Worm (Caenorhabditis elegans) whole organism, young adult: ENCODE measurements around the gene taf-7.2.
A peak's percentile ranks its signal among the peaks of the same experiment; 100 is the strongest.

Experiments
- B0019.2 ChIP-seq: fragments of 200-800 bp; sonication (Bioruptor generic); conservative IDR thresholded peaks from 2 replicates; pipeline ENCODE4 v1.3.6; 2022; ENCODE audit warnings: missing genetic modification reagents, missing genetic modification characterization, missing compliant biosample characterization
- B0336.3 ChIP-seq: fragments of 200-800 bp; sonication (Bioruptor generic); IDR thresholded peaks from 2 replicates; pipeline ENCODE4 v1.3.6; 2022; ENCODE audit warnings: missing genetic modification characterization, missing compliant biosample characterization
- C06A6.2 ChIP-seq: fragments of 200-800 bp; sonication (Bioruptor generic); conservative IDR thresholded peaks from 2 replicates; pipeline ENCODE4 v1.3.6; 2022; ENCODE audit warnings: missing genetic modification characterization, missing compliant biosample characterization
- D2030.7 ChIP-seq: fragments of 200-800 bp; sonication (Bioruptor generic); IDR thresholded peaks from 2 replicates; pipeline ENCODE4 v1.3.6; 2022; ENCODE audit warnings: missing genetic modification reagents, missing genetic modification characterization, missing compliant biosample characterization
- F33H1.4 ChIP-seq: fragments of 200-800 bp; sonication (Bioruptor generic); IDR thresholded peaks from 2 replicates; pipeline ENCODE4 v1.3.6; 2022; ENCODE audit warnings: missing genetic modification reagents, missing genetic modification characterization, missing compliant biosample characterization
- F37B4.10 ChIP-seq: fragments of 200-800 bp; sonication (Bioruptor generic); IDR thresholded peaks from 2 replicates; pipeline ENCODE4 v1.3.6; 2022; ENCODE audit warnings: missing genetic modification characterization, missing compliant biosample characterization
- F57C9.4 ChIP-seq: sonication (generic microtip); optimal IDR thresholded peaks from 2 replicates; lab custom pipeline; 2017; ENCODE audit warnings: mild to moderate bottlenecking, missing genetic modification characterization, missing compliant biosample characterization
- K12H6.12 ChIP-seq: fragments of 200-800 bp; sonication (Bioruptor generic); optimal IDR thresholded peaks from 2 replicates; lab custom pipeline; 2018; ENCODE audit warnings: mild to moderate bottlenecking, missing genetic modification characterization, missing compliant biosample characterization
- T07F8.4 ChIP-seq: sonication (generic microtip); optimal IDR thresholded peaks from 2 replicates; lab custom pipeline; 2016; ENCODE audit warnings: mild to moderate bottlenecking, missing genetic modification characterization, moderate library complexity, missing compliant biosample characterization
- T26A5.8 ChIP-seq: sonication (generic microtip); optimal IDR thresholded peaks from 2 replicates; lab custom pipeline; 2016; ENCODE audit warnings: missing genetic modification characterization, missing compliant biosample characterization
- Y56A3A.18 ChIP-seq: fragments of 200-800 bp; sonication (Bioruptor generic); IDR thresholded peaks from 2 replicates; pipeline ENCODE4 v1.3.6; 2022; ENCODE audit warnings: missing genetic modification reagents, missing genetic modification characterization, missing compliant biosample characterization
- ama-1 ChIP-seq, 3 experiments: fragments of 150-350 bp in 1 of 3; sonication (generic microtip) in 2 of 3; optimal IDR thresholded peaks; 2 replicates each; lab custom pipeline; 2014 to 2018; ENCODE audit warnings: missing biosample characterization in 2 of 3, missing genetic modification characterization in 2 of 3, missing genetic modification reagents in 2 of 3
- aptf-2 ChIP-seq: fragments of 200-800 bp; sonication (Bioruptor generic); conservative IDR thresholded peaks from 2 replicates; pipeline ENCODE4 v1.3.6; 2022; ENCODE audit warnings: missing genetic modification reagents, missing genetic modification characterization, missing compliant biosample characterization
- attf-5 ChIP-seq: fragments of 200-800 bp; sonication (Bioruptor generic); optimal IDR thresholded peaks from 2 replicates; lab custom pipeline; 2018; ENCODE audit warnings: mild to moderate bottlenecking, missing genetic modification characterization, missing compliant biosample characterization
- attf-6 ChIP-seq: fragments of 200-800 bp; sonication (Bioruptor generic); IDR thresholded peaks from 2 replicates; pipeline ENCODE4 v1.3.6; 2022; ENCODE audit warnings: missing genetic modification reagents, missing genetic modification characterization, missing compliant biosample characterization
- bed-1 ChIP-seq: fragments of 200-800 bp; sonication (Bioruptor generic); IDR thresholded peaks from 2 replicates; pipeline ENCODE4 v1.3.6; 2022; ENCODE audit warnings: missing genetic modification reagents, missing genetic modification characterization, missing compliant biosample characterization
- bed-2 ChIP-seq: fragments of 200-800 bp; sonication (Bioruptor generic); IDR thresholded peaks from 2 replicates; pipeline ENCODE4 v1.3.6; 2022; ENCODE audit warnings: missing genetic modification reagents, missing genetic modification characterization, missing compliant biosample characterization
- cebp-2 ChIP-seq: fragments of 200-800 bp; sonication (Bioruptor generic); IDR thresholded peaks from 2 replicates; pipeline ENCODE4 v1.3.6; 2022; ENCODE audit warnings: missing genetic modification characterization, missing compliant biosample characterization
- ceh-91 ChIP-seq: fragments of 200-800 bp; sonication (Bioruptor generic); IDR thresholded peaks from 2 replicates; pipeline ENCODE4 v1.3.6; 2022; ENCODE audit warnings: missing genetic modification reagents, missing genetic modification characterization, missing compliant biosample characterization
- dox-1 ChIP-seq: fragments of 200-800 bp; sonication (Bioruptor generic); IDR thresholded peaks from 2 replicates; pipeline ENCODE4 v1.3.6; 2022; ENCODE audit warnings: missing genetic modification reagents, missing genetic modification characterization, missing compliant biosample characterization
- efl-1 ChIP-seq: fragments of 150-350 bp; optimal IDR thresholded peaks from 2 replicates; lab custom pipeline; 2014; ENCODE audit warnings: missing biosample characterization, missing genetic modification reagents, missing genetic modification characterization
- egl-18 ChIP-seq: fragments of 200-800 bp; sonication (Bioruptor generic); IDR thresholded peaks from 2 replicates; pipeline ENCODE4 v1.3.6; 2022; ENCODE audit warnings: missing genetic modification reagents, missing genetic modification characterization, missing compliant biosample characterization
- ekl-4 ChIP-seq: fragments of 200-800 bp; sonication (Bioruptor generic); IDR thresholded peaks from 2 replicates; pipeline ENCODE4 v1.3.6; 2022; ENCODE audit warnings: missing genetic modification reagents, missing genetic modification characterization, missing compliant biosample characterization
- fkh-3 ChIP-seq: sonication (generic microtip); optimal IDR thresholded peaks from 2 replicates; lab custom pipeline; 2016; ENCODE audit warnings: mild to moderate bottlenecking, missing genetic modification characterization, missing compliant biosample characterization
- gei-17 ChIP-seq: fragments of 200-800 bp; sonication (Bioruptor generic); optimal IDR thresholded peaks from 2 replicates; lab custom pipeline; 2018; ENCODE audit warnings: mild to moderate bottlenecking, missing genetic modification characterization, missing compliant biosample characterization
- hrde-1 ChIP-seq: sonication (generic microtip); optimal IDR thresholded peaks from 2 replicates; lab custom pipeline; 2016; ENCODE audit warnings: missing genetic modification characterization, mild to moderate bottlenecking, missing compliant biosample characterization, moderate library complexity, missing genotype, missing genetic modification reagents, borderline replicate concordance
- lag-1 ChIP-seq: fragments of 200-800 bp; sonication (Bioruptor generic); IDR thresholded peaks from 2 replicates; pipeline ENCODE4 v1.3.6; 2022; ENCODE audit warnings: missing genetic modification reagents, missing genetic modification characterization, missing compliant biosample characterization
- lin-35 ChIP-seq, 3 experiments: fragments of 150-350 bp in 2 of 3; sonication (generic microtip) in 1 of 3; optimal IDR thresholded peaks; 2 replicates each; lab custom pipeline; 2014 to 2018; ENCODE audit warnings: missing biosample characterization in 3 of 3, missing genetic modification characterization in 3 of 3, missing genetic modification reagents in 3 of 3
- madf-10 ChIP-seq: sonication (generic microtip); optimal IDR thresholded peaks from 2 replicates; lab custom pipeline; 2016; ENCODE audit warnings: mild to moderate bottlenecking, missing genetic modification characterization, missing compliant biosample characterization
- madf-6 ChIP-seq: fragments of 200-800 bp; sonication (Bioruptor generic); IDR thresholded peaks from 2 replicates; pipeline ENCODE4 v1.3.6; 2022; ENCODE audit warnings: missing genetic modification reagents, missing genetic modification characterization, missing compliant biosample characterization
- mcd-1 ChIP-seq: fragments of 200-800 bp; sonication (Bioruptor generic); IDR thresholded peaks from 2 replicates; pipeline ENCODE4 v1.3.6; 2022; ENCODE audit warnings: missing genetic modification reagents, missing genetic modification characterization, missing compliant biosample characterization
- nfya-2 ChIP-seq: fragments of 200-800 bp; sonication (Bioruptor generic); IDR thresholded peaks from 2 replicates; pipeline ENCODE4 v1.3.6; 2022; ENCODE audit warnings: missing genetic modification reagents, missing genetic modification characterization, missing compliant biosample characterization
- nfyb-1 ChIP-seq: fragments of 200-800 bp; sonication (Bioruptor generic); IDR thresholded peaks from 2 replicates; pipeline ENCODE4 v1.3.6; 2022; ENCODE audit warnings: missing genetic modification reagents, missing genetic modification characterization, missing compliant biosample characterization
- nhr-27 ChIP-seq: fragments of 200-800 bp; sonication (Bioruptor generic); optimal IDR thresholded peaks from 2 replicates; lab custom pipeline; 2018; ENCODE audit warnings: mild to moderate bottlenecking, missing genetic modification characterization, moderate library complexity, missing compliant biosample characterization
- pbrm-1 ChIP-seq: fragments of 200-800 bp; sonication (Bioruptor generic); IDR thresholded peaks from 2 replicates; pipeline ENCODE4 v1.3.6; 2022; ENCODE audit warnings: missing genetic modification reagents, missing genetic modification characterization, missing compliant biosample characterization
- repo-1 ChIP-seq: sonication (generic microtip); optimal IDR thresholded peaks from 2 replicates; lab custom pipeline; 2017; ENCODE audit warnings: mild to moderate bottlenecking, missing genetic modification characterization, missing compliant biosample characterization
- rpc-1 ChIP-seq, 2 experiments: fragments of 150-350 bp in 1 of 2; sonication (generic microtip) in 1 of 2; optimal IDR thresholded peaks; 2 replicates each; lab custom pipeline; 2014 to 2018; ENCODE audit warnings: missing biosample characterization in 1 of 2, missing genetic modification characterization in 1 of 2, missing genetic modification reagents in 1 of 2, missing genotype in 1 of 2
- sdz-38 ChIP-seq: sonication (generic microtip); optimal IDR thresholded peaks from 2 replicates; lab custom pipeline; 2016; ENCODE audit warnings: missing genotype, missing genetic modification characterization, missing compliant biosample characterization
- snpc-3.4 ChIP-seq: sonication (generic microtip); optimal IDR thresholded peaks from 2 replicates; lab custom pipeline; 2017; ENCODE audit warnings: missing genetic modification characterization, mild to moderate bottlenecking, missing compliant biosample characterization, antibody characterized with exemption, moderate library complexity, missing genotype, missing genetic modification reagents
- tbx-9 ChIP-seq: sonication (generic microtip); optimal IDR thresholded peaks from 2 replicates; lab custom pipeline; 2016; ENCODE audit warnings: borderline replicate concordance, missing genetic modification characterization, inconsistent platforms, missing compliant biosample characterization
- unc-130 ChIP-seq: sonication (generic microtip); optimal IDR thresholded peaks from 2 replicates; lab custom pipeline; 2016; ENCODE audit warnings: missing genetic modification reagents, missing genetic modification characterization, missing compliant biosample characterization
- xnd-1 ChIP-seq: sonication (generic microtip); optimal IDR thresholded peaks from 2 replicates; lab custom pipeline; 2016; ENCODE audit warnings: missing genotype, missing genetic modification reagents, missing genetic modification characterization, missing compliant biosample characterization
- ztf-22 ChIP-seq: fragments of 200-800 bp; sonication (Bioruptor generic); optimal IDR thresholded peaks from 2 replicates; lab custom pipeline; 2018; ENCODE audit warnings: mild to moderate bottlenecking, missing genetic modification characterization, moderate library complexity, missing compliant biosample characterization
- ztf-25 ChIP-seq: fragments of 200-800 bp; sonication (Bioruptor generic); IDR thresholded peaks from 2 replicates; pipeline ENCODE4 v1.3.6; 2022; ENCODE audit warnings: missing genetic modification reagents, missing genetic modification characterization, missing compliant biosample characterization
- ztf-26 ChIP-seq: sonication (generic microtip); optimal IDR thresholded peaks from 2 replicates; lab custom pipeline; 2017; ENCODE audit warnings: missing genetic modification characterization, missing compliant biosample characterization
- ztf-6 ChIP-seq: fragments of 200-800 bp; sonication (Bioruptor generic); IDR thresholded peaks from 2 replicates; pipeline ENCODE4 v1.3.6; 2022; ENCODE audit warnings: missing genetic modification reagents, missing genetic modification characterization, missing compliant biosample characterization

taf-7.2 gene

DNA sequence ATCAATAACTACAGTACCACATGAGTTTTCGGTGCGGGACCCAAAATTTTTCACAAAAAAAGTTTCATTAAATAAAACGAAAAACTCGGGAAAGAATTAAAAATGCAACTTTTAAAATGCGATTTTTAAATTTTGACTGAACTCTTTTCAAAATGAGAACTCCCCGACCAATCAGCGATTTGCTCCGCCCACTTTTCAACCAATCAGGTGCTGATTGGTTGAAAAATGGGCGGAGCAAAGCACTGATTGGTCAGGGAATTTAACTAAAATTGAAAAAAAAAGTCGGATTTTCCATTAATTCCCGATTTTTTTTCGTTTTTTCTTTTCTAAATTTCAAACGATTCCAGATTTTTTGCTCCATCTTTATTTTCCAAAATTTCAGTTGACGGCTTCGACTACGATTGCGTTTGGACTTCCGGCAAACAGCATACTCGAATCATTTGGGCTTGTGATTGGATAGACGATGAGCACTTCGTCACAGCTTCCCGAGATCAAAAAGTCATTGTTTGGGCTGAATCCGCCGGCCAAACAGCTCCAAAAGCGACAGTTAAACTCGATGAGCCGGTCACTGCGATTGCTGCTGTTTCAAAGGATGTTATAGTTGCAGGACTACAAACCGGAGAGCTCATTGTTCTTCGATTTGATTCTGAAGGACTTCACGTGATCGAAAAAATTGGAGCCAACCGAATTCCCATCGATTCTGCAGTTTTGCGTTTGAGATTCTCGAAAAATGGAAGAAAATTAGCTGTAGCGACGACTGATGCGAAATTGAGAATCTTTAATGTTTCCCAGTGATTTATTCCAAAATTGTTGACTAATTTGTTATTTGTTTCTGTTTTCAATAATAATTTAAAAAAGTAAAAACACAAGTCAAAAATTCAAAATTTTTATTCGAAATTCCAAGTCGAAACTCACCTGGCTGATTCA, 12.4 kb upstream of the taf-7.2 start:
- TF ChIP-seq ztf-25 (GFP tag; lab: Robert Waterston, UW) (0 out of 2 replicates have a peak, but pooled peaks have one; percentile 4), fkh-3 (tag; lab: Kevin White, UChicago) (peak; percentile 22), K12H6.12 (tag; lab: Kevin White, UChicago) (peak; percentile 4), nfya-2 (GFP tag; lab: Robert Waterston, UW) (0 out of 2 replicates have a peak, but pooled peaks have one; percentile 70), tbx-9 (no peak), attf-6 (GFP tag; lab: Robert Waterston, UW) (no peak), sdz-38 (tag; lab: Kevin White, UChicago) (no peak), repo-1 (tag; lab: Kevin White, UChicago) (peak; percentile 15), F33H1.4 (GFP tag; lab: Robert Waterston, UW) (no peak), madf-6 (GFP tag; lab: Robert Waterston, UW) (peak; percentile 30; the same call in 1 of the 2 replicates), unc-130 (GFP tag; lab: Kevin White, UChicago) (no peak), attf-5 (GFP tag; lab: Kevin White, UChicago) (no peak), C06A6.2 (GFP tag; lab: Robert Waterston, UW) (no peak), T07F8.4 (tag; lab: Kevin White, UChicago) (no peak), ekl-4 (GFP tag; lab: Robert Waterston, UW) (no peak), mcd-1 (GFP tag; lab: Robert Waterston, UW) (no peak), bed-1 (GFP tag; lab: Robert Waterston, UW) (no peak), lin-35 (GFP tag; optimal IDR thresholded peaks at IDR 0.05; lab: Kevin White, UChicago) (no peak), bed-2 (GFP tag; lab: Robert Waterston, UW) (no peak), ztf-22 (GFP tag; lab: Kevin White, UChicago) (no peak), F57C9.4 (tag; lab: Kevin White, UChicago) (no peak), aptf-2 (GFP tag; lab: Robert Waterston, UW) (no peak), B0019.2 (GFP tag; lab: Robert Waterston, UW) (no peak), egl-18 (GFP tag; lab: Robert Waterston, UW) (0 out of 2 replicates have a peak, but pooled peaks have one; percentile 21), xnd-1 (tag; lab: Kevin White, UChicago) (no peak), cebp-2 (GFP tag; lab: Robert Waterston, UW) (0 out of 2 replicates have a peak, but pooled peaks have one; percentile 14), ceh-91 (no peak), rpc-1 (optimal IDR thresholded peaks at IDR 0.05; lab: Kevin White, UChicago) (no peak), rpc-1 (tag; optimal IDR thresholded peaks at IDR 0.05; lab: Kevin White, UChicago) (no peak), dox-1 (GFP tag; lab: Robert Waterston, UW) (no peak), pbrm-1 (GFP tag; lab: Robert Waterston, UW) (no peak), ztf-26 (tag; lab: Kevin White, UChicago) (no peak), ama-1 (optimal IDR thresholded peaks at IDR 0.05; lab: Kevin White, UChicago) (peak; percentile 18), ama-1 (GFP tag; optimal IDR thresholded peaks at IDR 0.05; lab: Kevin White, UChicago) (no peak), B0336.3 (GFP tag; lab: Robert Waterston, UW) (no peak), F37B4.10 (GFP tag; lab: Robert Waterston, UW) (0 out of 2 replicates have a peak, but pooled peaks have one; percentile 32), nhr-27 (tag; lab: Kevin White, UChicago) (peak; percentile 26), madf-10 (tag; lab: Kevin White, UChicago) (no peak), T26A5.8 (tag; lab: Kevin White, UChicago) (no peak), Y56A3A.18 (no peak), snpc-3.4 (tag; lab: Kevin White, UChicago) (no peak), gei-17 (GFP tag; lab: Kevin White, UChicago) (no peak), ztf-6 (GFP tag; lab: Robert Waterston, UW) (no peak), D2030.7 (no peak), hrde-1 (tag; lab: Kevin White, UChicago) (peak; percentile 61), lag-1 (GFP tag; lab: Robert Waterston, UW) (no peak), nfyb-1 (GFP tag; lab: Robert Waterston, UW) (peak; percentile 40; the same call in 1 of the 2 replicates), efl-1 (no peak)
